Fruit fly (Drosophila melanogaster) whole organism, embryonic: ENCODE results near the gene dod.

Experiments used
- Bdp1 ChIP-seq: fragments of 200-800 bp; sonication (Bioruptor generic); optimal IDR thresholded peaks from 3 replicates; lab custom pipeline; 2016; ENCODE audit warnings: missing biosample characterization, missing genetic modification characterization
- C15 ChIP-seq: fragments of 200-800 bp; sonication (Bioruptor generic); IDR thresholded peaks from 3 replicates; pipeline ENCODE4 v1.3.6; 2022; ENCODE audit warnings: missing biosample characterization, missing genetic modification characterization
- CG10565 ChIP-seq: fragments of 200-800 bp; sonication (Bioruptor generic); optimal IDR thresholded peaks from 3 replicates; lab custom pipeline; 2016; ENCODE audit warnings: missing biosample characterization, mild to moderate bottlenecking, missing genetic modification characterization
- CG11093 ChIP-seq: fragments of 200-800 bp; sonication (Bioruptor generic); IDR thresholded peaks from 3 replicates; pipeline ENCODE4 v1.3.6; 2022; ENCODE audit warnings: missing biosample characterization, missing genetic modification characterization
- CG12236 ChIP-seq: fragments of 200-800 bp; sonication (Bioruptor generic); optimal IDR thresholded peaks from 2 replicates; lab custom pipeline; 2016; ENCODE audit warnings: missing biosample characterization, missing genetic modification characterization
- CG12391 ChIP-seq: fragments of 200-800 bp; sonication (Bioruptor generic); optimal IDR thresholded peaks from 3 replicates; lab custom pipeline; 2018; ENCODE audit warnings: missing biosample characterization, mild to moderate bottlenecking, missing genetic modification characterization, moderate library complexity
- CG12942 ChIP-seq: fragments of 200-800 bp; sonication (Bioruptor generic); optimal IDR thresholded peaks from 3 replicates; lab custom pipeline; 2016; ENCODE audit warnings: missing biosample characterization, missing genetic modification characterization
- CG14667 ChIP-seq: fragments of 200-800 bp; sonication (Bioruptor generic); IDR thresholded peaks from 2 replicates; pipeline ENCODE4 v1.3.6; 2022; ENCODE audit warnings: missing biosample characterization, missing genetic modification characterization
- CG15269 ChIP-seq: fragments of 200-800 bp; sonication (Bioruptor generic); optimal IDR thresholded peaks from 2 replicates; lab custom pipeline; 2018; ENCODE audit warnings: missing biosample characterization, mild to moderate bottlenecking, missing genetic modification characterization, moderate library complexity
- CG16813 ChIP-seq: fragments of 200-800 bp; sonication (Bioruptor generic); IDR thresholded peaks from 3 replicates; pipeline ENCODE4 v1.3.6; 2022; ENCODE audit warnings: missing biosample characterization, missing genetic modification characterization; ENCODE audit not compliant: partially characterized antibody
- CG2202 ChIP-seq: fragments of 200-800 bp; sonication (Bioruptor generic); optimal IDR thresholded peaks from 2 replicates; lab custom pipeline; 2018; ENCODE audit warnings: missing biosample characterization, mild to moderate bottlenecking, missing genetic modification characterization
- CG30020 ChIP-seq: fragments of 200-800 bp; optimal IDR thresholded peaks from 2 replicates; lab custom pipeline; 2019; ENCODE audit warnings: missing biosample characterization, mild to moderate bottlenecking, missing genetic modification characterization, moderate library complexity
- CG43689 ChIP-seq: fragments of 200-800 bp; sonication (Bioruptor generic); IDR thresholded peaks from 2 replicates; pipeline ENCODE4 v1.3.6; 2022; ENCODE audit warnings: missing biosample characterization, missing genetic modification characterization
- CG6854 ChIP-seq: fragments of 200-800 bp; sonication (Bioruptor generic); optimal IDR thresholded peaks from 3 replicates; lab custom pipeline; 2017; ENCODE audit warnings: missing biosample characterization, mild to moderate bottlenecking, missing genetic modification characterization
- CG8089 ChIP-seq: fragments of 200-800 bp; sonication (Bioruptor generic); optimal IDR thresholded peaks from 3 replicates; lab custom pipeline; 2016; ENCODE audit warnings: missing biosample characterization, missing genetic modification characterization
- CG9609 ChIP-seq: fragments of 200-800 bp; sonication (Bioruptor generic); optimal IDR thresholded peaks from 3 replicates; lab custom pipeline; 2016; ENCODE audit warnings: missing biosample characterization, missing genetic modification characterization
- CG9797 ChIP-seq: fragments of 200-800 bp; sonication (Bioruptor generic); optimal IDR thresholded peaks from 3 replicates; lab custom pipeline; 2018; ENCODE audit warnings: missing biosample characterization, mild to moderate bottlenecking, missing genetic modification characterization
- CTCF ChIP-seq: fragments of 200-800 bp; sonication (Bioruptor generic); optimal IDR thresholded peaks from 2 replicates; lab custom pipeline; 2017; ENCODE audit warnings: missing biosample characterization, mild to moderate bottlenecking, missing genetic modification characterization, moderate library complexity
- D ChIP-seq, 2 experiments: fragments of 200-800 bp in 1 of 2; fragments of >200 bp in 1 of 2; sonication (Bioruptor generic) in 1 of 2; optimal IDR thresholded peaks; 2 replicates in 1 of 2; 3 replicates in 1 of 2; lab custom pipeline; 2017; ENCODE audit warnings: mild to moderate bottlenecking in 1 of 2, missing biosample characterization in 1 of 2, missing genetic modification characterization in 1 of 2, missing genetic modification reagents in 1 of 2
- Deaf1 ChIP-seq: fragments of 200-800 bp; optimal IDR thresholded peaks from 3 replicates; lab custom pipeline; 2019; ENCODE audit warnings: missing biosample characterization, mild to moderate bottlenecking, missing genetic modification characterization, moderate library complexity
- Dref ChIP-seq: fragments of 200-800 bp; sonication (Bioruptor generic); IDR thresholded peaks from 2 replicates; pipeline ENCODE4 v1.3.6; 2022; ENCODE audit warnings: missing biosample characterization, missing genetic modification characterization
- Ets97D ChIP-seq: fragments of 200-800 bp; sonication (Bioruptor generic); optimal IDR thresholded peaks from 3 replicates; lab custom pipeline; 2016; ENCODE audit warnings: missing biosample characterization, missing genetic modification characterization
- H2.0 ChIP-seq: fragments of 200-800 bp; sonication (Bioruptor generic); IDR thresholded peaks from 2 replicates; pipeline ENCODE4 v1.3.6; 2022; ENCODE audit warnings: missing biosample characterization, missing genetic modification characterization
- NK7.1 ChIP-seq: fragments of 200-800 bp; sonication (Bioruptor generic); optimal IDR thresholded peaks from 3 replicates; lab custom pipeline; 2016; ENCODE audit warnings: missing biosample characterization, missing genetic modification characterization
- PHDP ChIP-seq: fragments of 200-800 bp; sonication (Bioruptor generic); optimal IDR thresholded peaks from 3 replicates; lab custom pipeline; 2018; ENCODE audit warnings: missing biosample characterization, mild to moderate bottlenecking, missing genetic modification characterization, moderate library complexity
- Six4 ChIP-seq: fragments of 200-800 bp; sonication (Bioruptor generic); optimal IDR thresholded peaks from 2 replicates; lab custom pipeline; 2016; ENCODE audit warnings: missing biosample characterization, missing genetic modification characterization
- Spps ChIP-seq: fragments of 200-800 bp; sonication (Bioruptor generic); optimal IDR thresholded peaks from 2 replicates; lab custom pipeline; 2018; ENCODE audit warnings: missing biosample characterization, mild to moderate bottlenecking, missing genetic modification characterization
- bsh ChIP-seq, 2 experiments: fragments of 200-800 bp; sonication (Bioruptor generic); optimal IDR thresholded peaks; 2 replicates each; lab custom pipeline; 2017 to 2018; ENCODE audit warnings: mild to moderate bottlenecking in 2 of 2, missing biosample characterization in 2 of 2, missing genetic modification characterization in 2 of 2, moderate library complexity in 1 of 2
- dan ChIP-seq: fragments of 200-800 bp; sonication (Bioruptor generic); IDR thresholded peaks from 2 replicates; pipeline ENCODE4 v1.3.6; 2022; ENCODE audit warnings: missing biosample characterization, missing genetic modification characterization
- dm ChIP-seq: fragments of 200-800 bp; sonication (Bioruptor generic); optimal IDR thresholded peaks from 3 replicates; lab custom pipeline; 2016; ENCODE audit warnings: missing biosample characterization, missing genetic modification characterization
- dmrt99B ChIP-seq: fragments of 200-800 bp; sonication (Bioruptor generic); optimal IDR thresholded peaks from 2 replicates; lab custom pipeline; 2018; ENCODE audit warnings: missing biosample characterization, mild to moderate bottlenecking, missing genetic modification characterization, moderate library complexity
- dysf ChIP-seq: fragments of 200-800 bp; sonication (Bioruptor generic); IDR thresholded peaks from 3 replicates; pipeline ENCODE4 v1.3.6; 2022; ENCODE audit warnings: missing biosample characterization, missing genetic modification characterization
- emc ChIP-seq: fragments of 200-800 bp; sonication (Bioruptor generic); optimal IDR thresholded peaks from 2 replicates; lab custom pipeline; 2016; ENCODE audit warnings: missing biosample characterization, missing genetic modification characterization
- exex ChIP-seq: fragments of 200-800 bp; sonication (Bioruptor generic); optimal IDR thresholded peaks from 4 replicates; lab custom pipeline; 2018; ENCODE audit warnings: missing biosample characterization, mild to moderate bottlenecking, missing genetic modification characterization, moderate library complexity
- gce ChIP-seq: fragments of 200-800 bp; sonication (Bioruptor generic); IDR thresholded peaks from 3 replicates; pipeline ENCODE4 v1.3.6; 2022; ENCODE audit warnings: missing biosample characterization, missing genetic modification characterization
- gfzf ChIP-seq: fragments of 200-800 bp; sonication (Bioruptor generic); optimal IDR thresholded peaks from 2 replicates; lab custom pipeline; 2016; ENCODE audit warnings: missing biosample characterization, mild to moderate bottlenecking, missing genetic modification characterization, moderate library complexity
- her ChIP-seq: fragments of 200-800 bp; sonication (Bioruptor generic); optimal IDR thresholded peaks from 2 replicates; lab custom pipeline; 2016; ENCODE audit warnings: missing biosample characterization, missing genetic modification characterization
- inv ChIP-seq: fragments of 200-800 bp; sonication (Bioruptor generic); IDR thresholded peaks from 2 replicates; pipeline ENCODE4 v1.3.6; 2022; ENCODE audit warnings: missing biosample characterization, missing genetic modification characterization; ENCODE audit not compliant: partially characterized antibody
- jigr1 ChIP-seq: fragments of 200-800 bp; sonication (Bioruptor generic); IDR thresholded peaks from 3 replicates; pipeline ENCODE4 v1.3.6; 2022; ENCODE audit warnings: missing biosample characterization, missing genetic modification characterization
- jumu ChIP-seq: fragments of 200-800 bp; sonication (Bioruptor generic); optimal IDR thresholded peaks from 3 replicates; lab custom pipeline; 2016; ENCODE audit warnings: missing biosample characterization, missing genetic modification characterization
- knrl ChIP-seq: fragments of 200-800 bp; sonication (Bioruptor generic); IDR thresholded peaks from 3 replicates; pipeline ENCODE4 v1.3.6; 2022; ENCODE audit warnings: missing biosample characterization, missing genetic modification characterization; ENCODE audit not compliant: partially characterized antibody
- lola ChIP-seq, 3 experiments: fragments of >200 bp in 2 of 3; fragments of 200-800 bp in 1 of 3; sonication (Bioruptor generic) in 1 of 3; optimal IDR thresholded peaks; 2 replicates each; lab custom pipeline; 2017 to 2019; ENCODE audit warnings: missing biosample characterization in 3 of 3, missing genetic modification characterization in 3 of 3, mild to moderate bottlenecking in 1 of 3, moderate library complexity in 1 of 3
- mam ChIP-seq: fragments of 200-800 bp; sonication (Bioruptor generic); optimal IDR thresholded peaks from 3 replicates; lab custom pipeline; 2016; ENCODE audit warnings: missing biosample characterization, missing genetic modification characterization
- pan ChIP-seq, 4 experiments: fragments of >200 bp in 3 of 4; fragments of 200-800 bp in 1 of 4; sonication (Bioruptor generic) in 1 of 4; optimal IDR thresholded peaks in 3 of 4; IDR thresholded peaks in 1 of 4; 2 replicates each; pipeline versions ENCODE4 v1.3.6 to Lab custom; 2017 to 2022; ENCODE audit warnings: missing biosample characterization in 2 of 4, missing genetic modification characterization in 2 of 4, mixed read lengths in 1 of 4
- sima ChIP-seq: fragments of 200-800 bp; sonication (Bioruptor generic); optimal IDR thresholded peaks from 2 replicates; lab custom pipeline; 2016; ENCODE audit warnings: missing biosample characterization, missing genetic modification characterization
- tin ChIP-seq: fragments of 200-800 bp; sonication (Bioruptor generic); optimal IDR thresholded peaks from 3 replicates; lab custom pipeline; 2016; ENCODE audit warnings: missing biosample characterization, missing genetic modification characterization
- vfl ChIP-seq: fragments of 200-800 bp; sonication (Bioruptor generic); optimal IDR thresholded peaks from 2 replicates; lab custom pipeline; 2016; ENCODE audit warnings: missing biosample characterization, missing genetic modification characterization
- vnd ChIP-seq: fragments of 200-800 bp; sonication (Bioruptor generic); IDR thresholded peaks from 3 replicates; pipeline ENCODE4 v1.3.6; 2022; ENCODE audit warnings: missing biosample characterization, missing genetic modification characterization; ENCODE audit not compliant: partially characterized antibody
- zfh2 ChIP-seq: fragments of 200-800 bp; sonication (Bioruptor generic); optimal IDR thresholded peaks from 2 replicates; lab custom pipeline; 2016; ENCODE audit warnings: missing biosample characterization, missing genetic modification characterization

The dod gene

dm6 chrX:21366311-21366990 lies 21.3 kb downstream of the dod start (continued):
- TF ChIP-seq C15 (GFP tag; lab: Robert Waterston, UW) (peak; percentile 63; the same call in 1 of the 3 replicates), Ets97D (GFP tag; lab: Kevin White, UChicago) (no peak), CG10565 (no peak), mam (peak; percentile 53), exex (tag; lab: Kevin White, UChicago) (peak; percentile 77), jumu (peak; percentile 41), CG12942 (GFP tag; lab: Kevin White, UChicago) (peak; percentile 77), vfl (peak; percentile 34), CG30020 (peak; percentile 73), zfh2 (GFP tag; lab: Kevin White, UChicago) (peak; percentile 34), tin (peak; percentile 89), dmrt99B (tag; lab: Kevin White, UChicago) (peak; percentile 96), CG6854 (GFP tag; lab: Kevin White, UChicago) (peak; percentile 90), Spps (tag; lab: Kevin White, UChicago) (peak; percentile 78), CG12236 (GFP tag; lab: Kevin White, UChicago) (no peak), jigr1 (GFP tag; lab: Robert Waterston, UW) (peak; percentile 76; the same call in 2 of the 3 replicates), CG2202 (tag; lab: Kevin White, UChicago) (peak; percentile 78), CG15269 (tag; lab: Kevin White, UChicago) (peak; percentile 95), lola (GFP tag; optimal IDR thresholded peaks at IDR 0.05; lab: Kevin White, UChicago) (peak in 1 of 3 experiments; percentile 88), Deaf1 (tag; lab: Kevin White, UChicago) (peak; percentile 78), inv (GFP tag; lab: Robert Waterston, UW) (0 out of 2 replicates have a peak, but pooled peaks have one; percentile 19), pan (optimal IDR thresholded peaks at IDR 0.05; lab: Kevin White, UChicago) (no peak), pan (GFP tag; optimal IDR thresholded peaks at IDR 0.05 in 1 of 2, IDR thresholded peaks at IDR 0.05 in 1 of 2) (peak in 1 of 2 experiments; percentile 87), NK7.1 (GFP tag; lab: Kevin White, UChicago) (no peak), CG11093 (GFP tag; lab: Robert Waterston, UW) (peak; percentile 83), Six4 (GFP tag; lab: Kevin White, UChicago) (peak; percentile 86), Dref (no peak), H2.0 (GFP tag; lab: Robert Waterston, UW) (peak; percentile 77), CG12391 (tag; lab: Kevin White, UChicago) (peak; percentile 93), emc (GFP tag; lab: Kevin White, UChicago) (no peak), her (GFP tag; lab: Kevin White, UChicago) (no peak), gfzf (GFP tag; lab: Kevin White, UChicago) (no peak), knrl (GFP tag; lab: Robert Waterston, UW) (no peak), CG43689 (GFP tag; lab: Robert Waterston, UW) (peak; percentile 75), D (optimal IDR thresholded peaks at IDR 0.05; lab: Kevin White, UChicago) (no peak), D (GFP tag; optimal IDR thresholded peaks at IDR 0.05; lab: Kevin White, UChicago) (peak; percentile 90), sima (GFP tag; lab: Kevin White, UChicago) (no peak), CG9609 (GFP tag; lab: Kevin White, UChicago) (peak; percentile 17), CTCF (GFP tag; lab: Kevin White, UChicago) (peak; percentile 51), dysf (GFP tag; lab: Robert Waterston, UW) (peak; percentile 94), CG9797 (GFP tag; lab: Kevin White, UChicago) (peak; percentile 6), dm (GFP tag; lab: Kevin White, UChicago) (no peak), bsh (GFP tag; optimal IDR thresholded peaks at IDR 0.05; lab: Kevin White, UChicago) (peak; percentile 48 to 90), PHDP (tag; lab: Kevin White, UChicago) (peak; percentile 93), CG8089 (GFP tag; lab: Kevin White, UChicago) (peak; percentile 1), CG14667 (GFP tag; lab: Robert Waterston, UW) (peak; percentile 75), Bdp1 (peak; percentile 9), gce (peak; percentile 40; the same call in 1 of the 3 replicates), CG16813 (GFP tag; lab: Robert Waterston, UW) (no peak), dan (GFP tag; lab: Robert Waterston, UW) (no peak), vnd (GFP tag; lab: Robert Waterston, UW) (no peak)
